Fruit fly (Drosophila melanogaster): Measurements from ENCODE around the gene CG31140.

CG31140 gene

DNA sequence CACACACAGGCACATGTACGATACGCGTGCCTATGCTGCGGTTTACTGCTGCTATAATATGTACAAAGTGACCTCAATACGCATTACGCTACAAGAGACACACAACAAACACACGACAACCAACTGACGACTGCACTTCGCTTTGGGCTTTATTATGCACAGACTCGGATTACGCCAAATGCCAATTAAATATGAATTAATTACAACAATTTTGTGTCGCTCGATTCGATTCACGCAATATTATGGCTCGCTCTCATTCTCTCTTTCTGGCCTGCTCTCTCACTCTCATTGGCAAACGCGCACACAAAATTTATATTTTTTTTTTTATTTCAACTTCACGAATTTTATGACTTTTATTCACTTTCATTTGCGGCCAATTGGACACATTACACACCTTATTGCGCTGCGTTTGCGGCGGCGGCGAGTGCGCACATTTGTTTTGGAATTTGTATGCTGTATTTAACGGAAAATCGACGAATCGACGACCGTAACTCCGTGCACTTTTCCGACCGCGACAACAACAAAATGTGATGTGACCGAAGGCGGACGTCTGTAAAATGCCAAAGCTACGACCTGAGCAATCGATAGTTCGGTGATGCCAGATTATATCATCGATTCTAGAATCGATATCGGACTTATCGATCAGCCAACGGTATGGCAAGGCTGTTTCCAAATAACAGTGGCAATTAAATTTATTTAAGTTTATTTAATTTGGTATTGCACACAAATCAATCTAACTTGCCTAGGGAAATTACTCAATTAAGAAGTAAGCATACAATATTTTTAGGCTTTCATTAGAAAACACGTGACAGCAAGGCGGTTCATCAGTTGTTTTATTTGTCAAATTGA lies 40.3 kb upstream of the CG31140 start, which contains the start of the genes sba and CG31141 (continued):
- no peak for TF ChIP-seq Antp (GFP tag; optimal IDR thresholded peaks at IDR 0.05)
- TF ChIP-seq CG10462 (GFP tag; optimal IDR thresholded peaks at IDR 0.05) = peak; percentile 70
- no peak for TF ChIP-seq tio (GFP tag; optimal IDR thresholded peaks at IDR 0.05)
- TF ChIP-seq ttk (GFP tag; IDR thresholded peaks at IDR 0.05) = no peak
- peak; percentile 87 for TF ChIP-seq knrl (GFP tag; IDR thresholded peaks at IDR 0.05; ENCODE audit: partially characterized antibody)
- no peak for TF ChIP-seq Fer3 (tag; optimal IDR thresholded peaks at IDR 0.05)
- TF ChIP-seq CG12391 (tag; optimal IDR thresholded peaks at IDR 0.05) = peak; percentile 29
- no peak for TF ChIP-seq peb (GFP tag; IDR thresholded peaks at IDR 0.05)
- no peak for TF ChIP-seq GATAe (GFP tag; conservative IDR thresholded peaks at IDR 0.05)
- peak; percentile 44 for TF ChIP-seq CG13296 (GFP tag; optimal IDR thresholded peaks at IDR 0.05)
- TF ChIP-seq Sox100B (GFP tag; optimal IDR thresholded peaks at IDR 0.05) = no peak
- TF ChIP-seq CG17568 (GFP tag; optimal IDR thresholded peaks at IDR 0.05) = peak; percentile 51
- no peak for TF ChIP-seq sim (GFP tag; IDR thresholded peaks at IDR 0.05)
- TF ChIP-seq CG13894 (tag; optimal IDR thresholded peaks at IDR 0.05) = peak; percentile 56
- TF ChIP-seq Mes4 (GFP tag; optimal IDR thresholded peaks at IDR 0.05) = no peak
- TF ChIP-seq CG5245 (GFP tag; optimal IDR thresholded peaks at IDR 0.05) = no peak
- TF ChIP-seq sens (GFP tag) = peak; percentile 81
- TF ChIP-seq D19A (tag; optimal IDR thresholded peaks at IDR 0.05) = no peak
- TF ChIP-seq CG11456 (GFP tag; IDR thresholded peaks at IDR 0.05) = peak; percentile 47; the same call in 1 of the 3 replicates
- TF ChIP-seq CG9215 (GFP tag; IDR thresholded peaks at IDR 0.05) = no peak
- TF ChIP-seq Abd-B (GFP tag; optimal IDR thresholded peaks at IDR 0.05) = peak; percentile 26
- no peak for TF ChIP-seq ase (GFP tag; IDR thresholded peaks at IDR 0.05)
- TF ChIP-seq dmrt99B (tag; optimal IDR thresholded peaks at IDR 0.05) = no peak
- TF ChIP-seq bbx (GFP tag; IDR thresholded peaks at IDR 0.05; ENCODE audit: partially characterized antibody) = peak; percentile 94
- no peak for TF ChIP-seq CG2202 (tag; optimal IDR thresholded peaks at IDR 0.05)
- no peak for TF ChIP-seq CG1647 (GFP tag; optimal IDR thresholded peaks at IDR 0.05)
- TF ChIP-seq CG7745 (tag; optimal IDR thresholded peaks at IDR 0.05) = no peak
- TF ChIP-seq CG7357 (GFP tag; IDR thresholded peaks at IDR 0.05) = no peak
- no peak for TF ChIP-seq CG12219 (GFP tag; optimal IDR thresholded peaks at IDR 0.05)
- TF ChIP-seq hbn (GFP tag; IDR thresholded peaks at IDR 0.05; ENCODE audit: partially characterized antibody) = peak; percentile 86
- TF ChIP-seq nmo (GFP tag; optimal IDR thresholded peaks at IDR 0.05) = peak; percentile 53
- TF ChIP-seq CG31365 (tag; optimal IDR thresholded peaks at IDR 0.05) = no peak
- peak; percentile 65 for TF ChIP-seq trem (tag; optimal IDR thresholded peaks at IDR 0.05)
- no peak for TF ChIP-seq ewg (GFP tag; optimal IDR thresholded peaks at IDR 0.05)
- peak; percentile 45 for TF ChIP-seq CG10147 (GFP tag; optimal IDR thresholded peaks at IDR 0.05)
- TF ChIP-seq CG14667 (GFP tag; IDR thresholded peaks at IDR 0.05) = no peak
- TF ChIP-seq HmgD (GFP tag; optimal IDR thresholded peaks at IDR 0.05) = no peak
- peak; percentile 77; the same call in 2 of the 3 replicates for TF ChIP-seq ci (GFP tag; IDR thresholded peaks at IDR 0.05)
- TF ChIP-seq CG14441 (GFP tag; IDR thresholded peaks at IDR 0.05) = no peak
- peak; percentile 60 for TF ChIP-seq odd (GFP tag; optimal IDR thresholded peaks at IDR 0.05)
- no peak for TF ChIP-seq CG11085 (GFP tag; IDR thresholded peaks at IDR 0.05)
- no peak for TF ChIP-seq CG11695 (GFP tag; IDR thresholded peaks at IDR 0.05)
- peak; percentile 87 for TF ChIP-seq CG13287 (GFP tag; IDR thresholded peaks at IDR 0.05; ENCODE audit: partially characterized antibody)
- no peak for TF ChIP-seq pho (GFP tag; optimal IDR thresholded peaks at IDR 0.05)
- no peak for TF ChIP-seq lmd (GFP tag; IDR thresholded peaks at IDR 0.05)
- no peak for TF ChIP-seq CG15011 (GFP tag; optimal IDR thresholded peaks at IDR 0.05)
- no peak for TF ChIP-seq Hr3 (GFP tag; optimal IDR thresholded peaks at IDR 0.05)
- peak; percentile 52 for TF ChIP-seq sd (tag; optimal IDR thresholded peaks at IDR 0.05)
- no peak for TF ChIP-seq pb (GFP tag; optimal IDR thresholded peaks at IDR 0.05)

All from whole organism, embryonic.